Fruit fly (Drosophila melanogaster): ENCODE results near the gene CG34353.

dm6 chr3R:27953890-27954289 lies 48.2 kb upstream of the CG34353 start, which contains the start of gene CG4951:
- TF ChIP-seq Sin3A (optimal IDR thresholded peaks at IDR 0.05) (no peak), ttk (optimal IDR thresholded peaks at IDR 0.05) (no peak), psq (optimal IDR thresholded peaks at IDR 0.05) (no peak), h (optimal IDR thresholded peaks at IDR 0.05) (no peak), insv (optimal IDR thresholded peaks at IDR 0.05) (no peak)

Data from Kc167 (cell line).